Worm (Caenorhabditis elegans) whole organism, early embryonic: ENCODE results near the gene F44E2.8.

Source experiments
- F13C5.2 ChIP-seq: sonication (generic microtip); optimal IDR thresholded peaks from 2 replicates; lab custom pipeline; 2017; ENCODE audit warnings: mild to moderate bottlenecking, missing genetic modification characterization, inconsistent platforms, missing compliant biosample characterization
- aly-1 ChIP-seq: sonication (generic microtip); optimal IDR thresholded peaks from 2 replicates; lab custom pipeline; 2016; ENCODE audit warnings: missing genetic modification characterization, missing compliant biosample characterization
- ama-1 ChIP-seq: fragments of 150-350 bp; optimal IDR thresholded peaks from 2 replicates; lab custom pipeline; 2014
- ceh-13 ChIP-seq: fragments of 200-800 bp; sonication (Bioruptor generic); optimal IDR thresholded peaks from 2 replicates; lab custom pipeline; 2018; ENCODE audit warnings: mild to moderate bottlenecking, missing genetic modification characterization, missing compliant biosample characterization
- ceh-36 ChIP-seq: sonication (generic microtip); optimal IDR thresholded peaks from 2 replicates; lab custom pipeline; 2016; ENCODE audit warnings: missing genetic modification characterization, inconsistent platforms, missing compliant biosample characterization
- ets-7 ChIP-seq: sonication (generic microtip); optimal IDR thresholded peaks from 2 replicates; lab custom pipeline; 2016; ENCODE audit warnings: missing genotype, missing genetic modification characterization, missing compliant biosample characterization
- flt-1 ChIP-seq: fragments of 200-800 bp; sonication (Bioruptor generic); IDR thresholded peaks from 2 replicates; pipeline ENCODE4 v1.3.6; 2022; ENCODE audit warnings: missing genetic modification characterization, missing compliant biosample characterization
- hmg-4 ChIP-seq: fragments of 200-800 bp; sonication (Bioruptor generic); optimal IDR thresholded peaks from 2 replicates; lab custom pipeline; 2018; ENCODE audit warnings: mild to moderate bottlenecking, missing genetic modification characterization, missing compliant biosample characterization
- pes-1 ChIP-seq: fragments of 200-800 bp; sonication (Bioruptor generic); IDR thresholded peaks from 2 replicates; pipeline ENCODE4 v1.3.6; 2022; ENCODE audit warnings: missing genetic modification reagents, missing genetic modification characterization, missing compliant biosample characterization
- scrt-1 ChIP-seq: fragments of 200-800 bp; sonication (Bioruptor generic); IDR thresholded peaks from 2 replicates; pipeline ENCODE4 v1.3.6; 2022; ENCODE audit warnings: missing genetic modification characterization, missing compliant biosample characterization
- sea-1 ChIP-seq: fragments of 200-800 bp; sonication (Bioruptor generic); conservative IDR thresholded peaks from 2 replicates; pipeline ENCODE4 v1.3.6; 2022; ENCODE audit warnings: missing genetic modification characterization, missing compliant biosample characterization
- tbx-11 ChIP-seq: fragments of 200-800 bp; sonication (Bioruptor generic); IDR thresholded peaks from 2 replicates; pipeline ENCODE4 v1.3.6; 2022; ENCODE audit warnings: missing genetic modification characterization, missing compliant biosample characterization

- no peak for TF ChIP-seq ceh-36
- TF ChIP-seq scrt-1, result no peak
- TF ChIP-seq ama-1 (lab: Kevin White, UChicago), result no peak
- TF ChIP-seq hmg-4 (GFP tag; lab: Kevin White, UChicago), result no peak
- TF ChIP-seq F13C5.2 (tag; lab: Kevin White, UChicago), result no peak
- no peak for TF ChIP-seq flt-1 (GFP tag; lab: Robert Waterston, UW)
- no peak for TF ChIP-seq ets-7 (tag; lab: Kevin White, UChicago)
- no peak for TF ChIP-seq ceh-13 (GFP tag; lab: Kevin White, UChicago)
- TF ChIP-seq aly-1, result no peak
- TF ChIP-seq pes-1 (GFP tag; lab: Robert Waterston, UW), result no peak
- no peak for TF ChIP-seq sea-1 (GFP tag; lab: Robert Waterston, UW)
- no peak for TF ChIP-seq tbx-11
These were observed 20.4 kb downstream of the F44E2.8 start, which contains the start of gene F44E2.3 for ce11 chrIII:8829245-8829644.
